Fruit fly (Drosophila melanogaster) whole organism, prepupa: ENCODE results near the gene kek6.

Experiments
- CG1621 ChIP-seq: fragments of 200-800 bp; sonication (Bioruptor generic); optimal IDR thresholded peaks from 3 replicates; lab custom pipeline; 2018; ENCODE audit warnings: missing biosample characterization, mild to moderate bottlenecking, missing genetic modification characterization
- CG6854 ChIP-seq: fragments of 200-800 bp; sonication (Bioruptor generic); optimal IDR thresholded peaks from 2 replicates; lab custom pipeline; 2017; ENCODE audit warnings: missing biosample characterization, mild to moderate bottlenecking, missing genetic modification characterization
- CG8632 ChIP-seq: fragments of 200-800 bp; sonication (Bioruptor generic); optimal IDR thresholded peaks from 3 replicates; lab custom pipeline; 2016; ENCODE audit warnings: missing biosample characterization, missing genetic modification characterization

dm6 chr3R:31690439-31690838 is 68.5 kb downstream of the kek6 start:
- no peak for TF ChIP-seq CG6854 (GFP tag; lab: Kevin White, UChicago)
- no peak for TF ChIP-seq CG1621
- TF ChIP-seq CG8632 (GFP tag; lab: Kevin White, UChicago) = no peak
